Fruit fly (Drosophila melanogaster) S2 (cell line): Measurements from ENCODE around the gene CG44000.

Source experiments
- CG8478 ChIP-seq: fragments of >200 bp; optimal IDR thresholded peaks from 2 replicates; lab custom pipeline; 2018
- CTCF ChIP-seq, 2 experiments: fragments of >200 bp; optimal IDR thresholded peaks; 2 replicates each; lab custom pipeline; 2018

DNA sequence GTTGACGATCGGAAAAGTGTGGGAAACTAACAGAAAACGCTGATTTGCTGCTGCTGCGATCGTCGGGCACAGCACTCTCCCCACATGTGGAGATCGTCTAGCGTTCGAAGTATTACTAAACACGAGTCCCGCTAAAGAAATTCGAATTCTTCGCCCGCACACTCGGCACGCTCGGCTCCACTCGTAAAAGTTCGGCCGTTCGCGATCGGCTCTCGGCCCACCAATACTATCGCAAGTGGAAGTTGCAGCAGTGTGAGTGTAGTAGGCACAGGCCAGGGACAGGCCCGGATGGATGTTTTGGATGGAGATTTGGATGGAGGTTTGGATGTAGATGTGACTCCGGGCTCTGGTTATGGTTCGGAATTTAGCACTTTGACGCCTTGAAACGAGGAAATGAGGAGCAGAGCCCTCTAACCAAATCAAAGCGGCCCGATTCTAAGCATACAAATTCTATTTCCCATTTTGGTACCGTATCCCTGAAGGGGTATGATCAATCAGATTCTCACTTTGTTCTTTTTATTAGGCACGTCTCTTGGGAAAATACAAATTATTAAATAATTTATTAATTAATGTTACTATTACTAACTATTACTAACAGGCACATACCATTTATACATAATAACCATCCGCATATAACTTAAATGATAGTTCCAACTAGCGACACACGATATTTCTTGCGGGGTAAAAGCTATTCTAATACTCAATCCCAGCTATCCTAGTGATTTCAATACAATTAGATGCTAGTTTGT is 15.6 kb upstream of the CG44000 start:
- TF ChIP-seq CG8478 (lab: Kevin White, UChicago), result no peak
- TF ChIP-seq CTCF (optimal IDR thresholded peaks at IDR 0.05; lab: Kevin White, UChicago), result no peak
